Fruit fly (Drosophila melanogaster): ENCODE measurements around the gene Chro.

Chro gene

DNA sequence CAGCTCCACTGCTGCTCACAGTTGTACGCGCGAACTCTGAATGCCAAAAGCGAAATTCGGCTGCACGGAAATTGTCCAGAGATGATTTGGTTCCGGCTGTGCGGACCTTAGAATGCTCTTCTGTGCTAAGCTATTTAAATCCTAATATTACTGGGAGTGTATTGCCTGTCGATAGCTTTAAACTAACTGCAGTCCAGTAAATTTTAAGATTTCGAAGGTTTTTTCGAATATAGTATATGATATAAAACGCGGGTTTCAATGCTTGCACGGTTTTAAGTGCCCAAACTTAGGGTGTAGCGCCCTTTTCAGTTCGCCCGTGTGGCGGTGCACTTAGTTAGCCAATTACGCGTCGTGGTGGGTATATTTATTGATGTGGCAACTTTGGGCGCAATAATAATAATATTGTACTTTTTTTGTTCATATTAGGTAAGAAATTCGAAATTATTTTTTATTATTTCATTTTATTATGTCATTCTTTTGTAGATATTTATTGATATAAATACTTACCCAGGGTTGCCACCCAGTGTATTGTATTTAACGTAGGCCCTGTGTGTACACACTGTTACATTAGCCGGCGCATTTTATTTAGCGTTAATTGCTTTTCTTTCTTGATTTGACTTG lies at the start of gene Chro, which contains the start of gene Ssl1:
Gene Chro, minus strand, starts transcription at position 262 of the 621 bp plus-strand sequence.
Gene Ssl1, plus strand, starts transcription at position 367 of the 621 bp plus-strand sequence.
- TF ChIP-seq CG8478 (optimal IDR thresholded peaks at IDR 0.05) (no peak), CTCF (optimal IDR thresholded peaks at IDR 0.05) (no peak)

DNA sequence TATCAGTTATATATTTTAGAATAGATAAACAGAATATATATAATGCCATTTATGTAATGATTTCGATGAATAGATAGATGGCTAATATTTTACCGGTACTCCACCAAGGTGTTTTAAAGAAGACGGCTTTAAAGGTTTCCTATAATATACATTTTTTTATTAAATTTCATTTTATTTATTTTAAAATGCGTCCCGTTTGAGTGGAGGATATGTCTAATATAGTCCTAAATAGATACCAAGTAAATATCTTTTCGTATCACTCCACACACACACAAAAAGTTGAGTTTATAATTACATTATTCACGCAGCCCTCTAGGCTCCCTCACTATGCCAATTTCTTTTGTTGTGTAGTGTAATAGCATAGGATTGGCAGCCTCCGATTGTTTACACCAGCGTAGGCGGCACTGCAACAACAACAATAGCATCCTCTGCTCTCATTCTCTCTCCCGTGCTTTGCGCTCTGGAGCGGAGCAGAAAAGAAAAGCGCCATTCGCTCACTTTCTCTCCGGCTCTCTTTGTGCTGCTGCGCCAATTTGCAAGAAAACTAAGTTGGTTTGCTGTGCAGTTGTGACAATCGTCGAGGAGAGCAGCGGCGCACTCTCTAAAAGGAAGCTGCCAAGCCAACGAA lies 31.2 kb upstream of the Chro start, which contains the start of gene CG12768:
Gene CG12768, plus strand, starts transcription at position 578 of the 628 bp plus-strand sequence.
- TF ChIP-seq CTCF (optimal IDR thresholded peaks at IDR 0.05) = no peak
- no peak for TF ChIP-seq CG8478 (optimal IDR thresholded peaks at IDR 0.05)

DNA sequence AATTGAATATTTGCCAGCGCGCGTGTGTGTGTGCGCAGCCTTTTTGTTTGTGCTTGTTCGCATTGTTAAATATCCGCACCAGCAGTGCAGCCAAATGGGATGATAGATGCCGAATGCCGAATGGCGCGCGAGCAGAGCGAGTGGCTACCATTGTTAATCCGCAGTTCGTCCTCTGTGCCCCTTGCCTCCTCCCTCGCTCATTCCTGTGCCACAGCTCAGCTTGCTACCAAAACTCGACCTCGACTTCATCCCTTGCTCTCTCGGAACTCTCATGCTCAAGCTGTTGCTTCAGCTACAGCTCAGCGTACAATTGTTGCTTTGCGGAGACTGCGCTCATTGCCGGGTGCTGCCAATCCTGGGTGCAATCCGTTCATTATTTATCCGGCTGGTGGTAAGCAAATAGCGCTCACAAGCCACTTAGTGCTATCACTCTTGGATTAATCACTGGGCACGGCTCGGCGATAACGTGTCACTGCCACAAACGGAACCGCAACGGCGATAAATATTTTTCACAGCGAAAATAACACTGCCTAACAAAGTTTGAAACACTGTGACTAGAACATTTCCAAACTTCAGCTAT lies 30.6 kb upstream of the Chro start:
- TF ChIP-seq CTCF (optimal IDR thresholded peaks at IDR 0.05) = no peak
- no peak for TF ChIP-seq CG8478 (optimal IDR thresholded peaks at IDR 0.05)

DNA sequence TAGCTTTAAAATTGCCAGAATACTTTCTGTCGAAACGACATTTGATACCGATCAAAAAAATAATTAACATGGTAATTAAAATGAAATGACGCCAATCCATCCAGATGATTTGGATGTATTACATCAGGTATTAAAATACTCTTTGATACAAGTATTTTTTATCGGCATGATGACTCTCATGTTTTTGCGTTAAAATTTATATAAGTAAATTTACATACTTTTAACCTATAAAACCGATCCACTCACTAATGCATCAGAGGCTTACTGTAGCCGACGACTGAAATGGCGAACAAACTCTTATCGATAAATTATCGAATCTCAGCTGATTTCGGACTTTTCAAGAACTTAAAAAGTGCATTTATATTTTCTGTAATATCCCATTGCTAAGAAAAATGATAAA lies 22.8 kb upstream of the Chro start, which contains the start of gene BoYb:
Gene BoYb, plus strand, starts transcription at position 301 of the 400 bp plus-strand sequence.
- TF ChIP-seq CG8478 (optimal IDR thresholded peaks at IDR 0.05) (no peak), CTCF (optimal IDR thresholded peaks at IDR 0.05) (no peak)

DNA sequence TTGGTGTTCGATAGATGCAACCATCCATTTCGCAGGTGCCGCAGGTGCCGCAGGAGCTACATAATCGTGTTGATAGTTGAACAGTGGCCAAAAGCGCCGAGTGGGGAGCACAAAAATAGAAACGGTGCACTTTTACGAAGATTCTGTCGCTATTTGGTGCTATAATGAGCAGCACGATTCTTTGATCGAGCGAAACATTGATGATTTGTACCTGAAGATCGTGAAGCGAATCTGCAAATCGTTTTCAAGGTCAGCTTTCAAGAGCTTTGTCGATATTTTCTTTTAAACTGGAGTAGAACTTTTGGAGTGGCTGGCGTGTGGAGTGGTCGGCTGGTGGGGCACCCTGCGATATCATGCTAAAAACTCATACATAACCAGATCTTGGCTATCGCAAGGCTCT lies 19.7 kb upstream of the Chro start, which contains the start of gene CG11131:
Gene CG11131, plus strand, starts transcription at position 301 of the 400 bp plus-strand sequence.
- TF ChIP-seq CTCF (optimal IDR thresholded peaks at IDR 0.05) (no peak), CG8478 (optimal IDR thresholded peaks at IDR 0.05) (no peak)

DNA sequence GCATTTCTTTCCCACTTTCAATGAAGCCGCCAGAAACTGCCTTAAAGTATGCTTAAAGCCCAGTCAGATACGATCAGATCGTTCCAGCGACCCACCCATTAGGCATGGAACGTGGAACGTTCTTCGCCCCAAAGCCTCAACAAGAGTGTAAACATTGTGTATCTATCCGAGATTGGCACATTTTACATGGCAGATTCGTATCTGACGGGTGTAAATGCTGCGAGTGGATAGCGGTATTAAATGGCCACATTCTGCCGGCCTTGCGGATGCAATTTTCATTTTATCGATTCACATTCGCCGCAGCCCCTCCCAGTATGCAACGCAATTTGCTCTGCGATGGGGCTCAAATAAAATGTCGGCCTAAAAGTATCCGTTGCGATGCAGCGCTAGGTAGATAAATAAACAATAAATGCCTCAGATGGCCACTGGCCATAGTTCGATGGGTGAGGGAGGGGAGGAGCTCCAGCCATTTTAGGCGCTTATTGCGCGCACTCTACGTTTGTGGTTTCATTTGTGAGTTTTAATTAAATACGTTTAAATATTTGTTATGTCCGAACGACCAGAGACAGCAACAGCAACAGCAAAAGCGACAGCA lies 16.0 kb upstream of the Chro start:
- TF ChIP-seq CG8478 (optimal IDR thresholded peaks at IDR 0.05) = no peak
- peak; percentile 0 to 31 for TF ChIP-seq CTCF (optimal IDR thresholded peaks at IDR 0.05)

DNA sequence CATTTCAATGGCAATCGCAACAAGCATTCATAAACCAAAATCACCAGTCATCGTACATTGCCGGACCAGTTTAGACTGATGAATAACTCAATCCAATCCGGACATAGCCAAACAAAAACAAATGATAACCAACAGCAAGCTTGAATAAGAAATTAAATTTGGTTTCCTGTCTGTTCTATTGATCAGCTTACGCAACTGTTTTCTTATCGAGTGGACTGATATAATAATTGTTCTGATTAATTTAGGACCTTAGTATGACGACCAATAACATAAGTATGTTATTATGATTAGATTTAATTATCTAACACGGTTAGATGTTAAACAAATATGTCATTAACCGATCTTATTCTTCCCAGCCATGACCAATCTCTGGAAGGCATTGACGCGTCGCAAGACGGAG lies 12.2 kb upstream of the Chro start:
- TF ChIP-seq CTCF (optimal IDR thresholded peaks at IDR 0.05) = no peak
- no peak for TF ChIP-seq CG8478 (optimal IDR thresholded peaks at IDR 0.05)

DNA sequence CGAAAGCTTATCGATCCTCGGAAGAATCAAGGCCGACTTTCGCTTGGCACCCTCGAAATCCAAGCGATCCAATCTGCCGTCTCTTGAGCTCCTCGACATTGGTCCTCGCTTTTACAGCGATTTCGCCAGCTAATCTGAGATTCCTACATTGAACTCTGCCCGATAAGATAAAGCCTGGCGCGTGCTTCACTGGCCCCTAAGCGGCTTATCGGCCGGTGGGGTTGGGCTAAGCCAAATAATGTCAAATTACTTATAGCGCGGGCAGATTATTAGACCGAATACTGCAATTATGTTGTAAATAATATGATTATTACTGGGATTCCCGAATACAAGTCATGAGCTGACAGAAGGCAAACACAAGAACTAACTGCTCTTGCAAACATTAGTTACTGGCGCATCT lies 11.2 kb upstream of the Chro start:
- TF ChIP-seq CG8478 (optimal IDR thresholded peaks at IDR 0.05) = no peak
- TF ChIP-seq CTCF (optimal IDR thresholded peaks at IDR 0.05) = no peak

DNA sequence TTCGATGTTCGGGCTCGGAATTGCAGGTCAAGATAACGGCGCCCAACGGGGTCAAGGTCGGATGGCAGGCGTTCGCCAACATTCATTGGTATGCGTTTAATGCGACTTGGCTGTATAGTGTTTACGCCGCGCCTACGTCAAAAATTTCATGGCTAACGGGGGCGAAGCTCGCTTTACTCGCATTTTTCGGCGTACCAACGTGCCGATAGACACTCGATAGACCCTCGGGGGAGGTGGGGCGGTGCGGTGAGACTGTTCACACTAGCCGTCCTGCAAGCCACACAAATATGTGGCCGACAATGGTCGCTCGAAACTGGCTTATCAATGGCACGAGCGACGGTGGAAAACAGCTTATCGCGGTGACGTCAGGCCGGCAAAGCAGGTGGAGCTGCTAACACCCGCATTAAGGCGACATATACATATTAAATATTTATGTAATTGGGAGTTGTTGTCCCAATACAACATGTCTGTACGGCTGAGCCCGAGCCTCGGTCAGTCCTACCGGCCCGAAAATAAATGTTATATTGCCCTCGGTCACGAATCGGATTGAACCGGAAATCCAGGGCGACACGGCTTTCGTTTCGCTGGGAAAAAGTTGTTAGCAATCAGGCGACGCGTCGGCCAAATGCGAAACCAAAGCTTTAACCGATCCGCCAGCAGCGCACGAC lies 9.9 kb upstream of the Chro start:
- no peak for TF ChIP-seq CG8478 (optimal IDR thresholded peaks at IDR 0.05)
- TF ChIP-seq CTCF (optimal IDR thresholded peaks at IDR 0.05) = no peak

DNA sequence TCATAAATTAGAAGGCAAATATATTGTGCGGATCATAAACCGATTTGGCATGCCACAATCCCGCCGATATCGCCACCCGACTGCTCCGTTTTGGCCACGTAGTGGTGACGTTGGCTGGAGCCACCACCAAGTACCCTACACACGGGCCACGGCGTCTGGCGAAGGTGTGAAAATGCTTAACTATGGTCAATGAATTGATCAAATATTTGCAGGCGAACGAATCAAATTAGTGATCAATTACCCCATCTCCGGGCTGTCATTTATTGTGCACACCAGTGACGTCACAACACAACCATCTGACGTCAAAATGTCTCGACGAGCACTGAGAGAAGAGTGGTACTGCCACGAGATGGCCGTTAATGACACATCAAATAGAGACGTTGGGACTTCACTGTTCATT lies 8.9 kb upstream of the Chro start:
- TF ChIP-seq CG8478 (optimal IDR thresholded peaks at IDR 0.05) (no peak), CTCF (optimal IDR thresholded peaks at IDR 0.05) (no peak)

DNA sequence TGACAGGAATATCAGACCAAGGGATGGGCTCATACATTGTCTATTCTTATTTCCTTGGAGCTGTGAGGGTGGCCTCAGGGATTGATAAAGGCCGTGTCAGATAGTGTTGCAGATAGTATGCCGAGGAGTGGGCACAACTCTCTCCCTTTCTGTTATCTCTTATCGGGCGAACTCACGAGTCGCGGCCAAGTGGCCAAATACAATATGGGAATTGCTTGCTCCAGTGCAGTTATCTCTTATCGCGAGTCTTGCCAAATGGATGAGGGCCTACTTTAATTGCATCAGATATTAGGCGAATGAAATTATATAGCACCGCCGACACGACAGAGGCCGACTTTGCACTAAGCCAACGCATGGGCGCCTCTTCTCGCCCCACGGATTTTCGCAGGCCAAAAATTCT lies 8.2 kb upstream of the Chro start:
- TF ChIP-seq CG8478 (optimal IDR thresholded peaks at IDR 0.05) (no peak), CTCF (optimal IDR thresholded peaks at IDR 0.05) (no peak)

DNA sequence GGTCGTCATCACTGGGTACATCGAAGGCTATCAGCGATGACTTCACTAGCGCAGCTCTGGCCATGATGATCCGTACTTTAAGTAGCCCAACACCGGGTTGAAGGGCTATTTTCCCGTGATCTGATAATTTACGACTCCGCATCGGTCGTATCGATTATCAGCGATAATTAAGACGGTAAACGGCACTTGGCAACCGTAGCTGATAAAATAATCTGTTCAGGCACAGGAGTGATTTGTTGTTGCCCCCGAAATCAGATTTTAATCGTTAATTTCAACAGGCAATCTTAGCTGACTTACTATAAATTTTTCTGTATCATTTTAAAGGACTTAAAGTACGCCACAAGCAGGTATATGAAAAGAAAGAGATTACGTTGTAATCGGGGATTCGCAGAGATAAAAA lies 7.1 kb upstream of the Chro start:
- TF ChIP-seq CTCF (optimal IDR thresholded peaks at IDR 0.05) = no peak

DNA sequence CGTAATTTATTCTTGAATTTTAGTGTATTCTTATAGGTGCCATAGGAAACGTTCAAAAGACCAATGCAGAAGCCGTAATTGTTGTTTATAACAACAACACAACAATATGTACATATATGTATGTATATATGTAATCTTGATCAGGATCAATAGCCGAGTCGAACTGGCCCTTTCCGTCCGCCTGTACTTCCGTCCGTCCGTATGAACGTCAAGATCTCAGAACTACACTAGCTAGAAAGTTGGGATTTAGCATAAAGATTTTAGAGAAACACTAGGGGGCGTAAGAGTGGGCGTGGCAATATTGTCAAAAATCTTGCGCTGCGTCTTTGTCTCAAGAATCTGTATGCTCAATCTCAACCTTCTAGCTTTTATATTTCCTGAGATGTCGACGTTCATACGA lies 5.7 kb upstream of the Chro start:
- TF ChIP-seq CG8478 (optimal IDR thresholded peaks at IDR 0.05) = no peak
- TF ChIP-seq CTCF (optimal IDR thresholded peaks at IDR 0.05) = no peak

DNA sequence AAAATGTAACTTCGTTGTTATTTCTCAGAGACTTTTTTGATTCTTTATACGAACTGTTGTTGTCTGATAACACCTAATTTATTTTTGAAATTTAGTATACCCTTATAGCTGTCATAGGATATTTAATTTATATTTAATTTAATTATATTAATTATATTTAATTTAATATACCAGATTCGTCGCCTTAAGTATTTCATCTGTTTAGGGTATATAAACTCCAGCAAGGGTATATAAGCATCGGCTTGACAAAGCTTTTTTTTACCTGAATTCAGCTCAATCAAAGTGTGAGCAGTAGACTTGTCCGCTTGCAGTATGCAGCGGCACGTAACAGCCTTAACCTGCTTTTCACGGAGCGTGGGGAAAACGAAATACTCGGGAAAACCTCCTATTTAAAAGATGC lies 4.9 kb upstream of the Chro start:
- TF ChIP-seq CG8478 (optimal IDR thresholded peaks at IDR 0.05) (no peak), CTCF (optimal IDR thresholded peaks at IDR 0.05) (no peak)

DNA sequence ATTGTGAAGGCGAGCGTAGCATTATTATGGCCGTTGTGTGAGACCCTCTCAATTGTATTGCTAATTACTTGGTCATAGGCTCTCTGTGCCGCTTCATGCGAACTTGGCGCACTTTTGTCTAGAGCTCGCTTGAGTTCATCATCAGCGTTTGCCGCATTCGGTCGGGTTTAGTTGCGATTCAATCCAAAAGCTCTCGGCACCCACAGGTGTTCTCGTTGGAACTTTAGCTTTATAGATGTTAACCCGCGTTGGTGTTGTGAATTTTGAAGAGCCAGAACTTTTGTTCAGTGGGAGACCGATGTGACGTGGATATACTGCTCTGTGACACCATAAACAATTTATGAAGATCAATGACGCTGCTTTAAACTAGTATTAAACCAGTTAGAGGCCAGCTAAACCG lies 2.1 kb upstream of the Chro start, which contains the start of gene slif:
Gene slif, plus strand, starts transcription at position 132 of the 400 bp plus-strand sequence.
- TF ChIP-seq CG8478 (optimal IDR thresholded peaks at IDR 0.05) = no peak
- no peak for TF ChIP-seq CTCF (optimal IDR thresholded peaks at IDR 0.05)

All from S2 (cell line).